ENCODE assay signal across 3 fruit fly cellular contexts in genomic region chr3L:3249664-3249996, dm6.
TF ChIP-seq lines count a peak whose summit lies in the region.

No protein-coding gene starts in this region.

- no peak for TF ChIP-seq CTCF in whole organism, embryonic (GFP tag; optimal IDR thresholded peaks at IDR 0.05; lab: Kevin White, UChicago)

TF ChIP-seq in whole organism, embryonic, 481 proteins besides CTCF, POLR2A, EP300 and RAD21:
- TF ChIP-seq Blimp-1 (GFP tag; optimal IDR thresholded peaks at IDR 0.05; lab: Kevin White, UChicago) (peak; percentile 96), CG14050 (GFP tag; IDR thresholded peaks at IDR 0.05; lab: Robert Waterston, UW) (no peak), Adf1 (GFP tag; IDR thresholded peaks at IDR 0.05; lab: Robert Waterston, UW) (no peak), fu2 (GFP tag; optimal IDR thresholded peaks at IDR 0.05; lab: Kevin White, UChicago) (no peak)
TF ChIP-seq in whole organism, embryonic: peak in this region for 1.

TF ChIP-seq in whole organism, prepupa, 60 proteins besides CTCF, POLR2A, EP300 and RAD21:
- no peak for TF ChIP-seq CG3032 (tag; optimal IDR thresholded peaks at IDR 0.05; lab: Kevin White, UChicago)
- TF ChIP-seq Blimp-1 (GFP tag; optimal IDR thresholded peaks at IDR 0.05; lab: Kevin White, UChicago) = peak; percentile 85

TF ChIP-seq in whole organism, wandering third instar larva, 38 proteins besides CTCF, POLR2A, EP300 and RAD21:
- TF ChIP-seq Hnf4 (GFP tag; optimal IDR thresholded peaks at IDR 0.05; lab: Kevin White, UChicago) (no peak), Hr83 (GFP tag; optimal IDR thresholded peaks at IDR 0.05; lab: Kevin White, UChicago; ENCODE audit: poor library complexity, severe bottlenecking) (peak; percentile 82)

Comparison
In these comparisons a context has a peak if more than half of its experiments do, and no peak if none do; other contexts are left out.
1. Of the 7 proteins assayed by ChIP-seq in both whole organism, embryonic and whole organism, prepupa: peak only in whole organism, embryonic: none; only in whole organism, prepupa: none; in both: Blimp-1; in neither: 6.